Fruit fly (Drosophila melanogaster): Measurements from ENCODE around the gene betaTub97EF.

- TF ChIP-seq Six4 (GFP tag; optimal IDR thresholded peaks at IDR 0.05) = no peak
- TF ChIP-seq NK7.1 (GFP tag; optimal IDR thresholded peaks at IDR 0.05) = no peak
- no peak for TF ChIP-seq tgo (GFP tag; IDR thresholded peaks at IDR 0.05)
- TF ChIP-seq CG7928 (GFP tag; optimal IDR thresholded peaks at IDR 0.05) = no peak
- TF ChIP-seq CG6175 (GFP tag; IDR thresholded peaks at IDR 0.05) = 0 out of 3 replicates have a peak, but pooled peaks have one; percentile 50
- TF ChIP-seq lmd (GFP tag; IDR thresholded peaks at IDR 0.05) = no peak
- TF ChIP-seq psq (GFP tag; optimal IDR thresholded peaks at IDR 0.05) = no peak
Measured at dm6 chr3R:27925000-27925970, 62.9 kb downstream of the betaTub97EF start, which contains the start of gene mino.
